Worm (Caenorhabditis elegans): ENCODE data around the gene F16H6.4.

ce11 chrV:18198421-18198820 lies at the start of gene F16H6.4:
- TF ChIP-seq skn-1 (tag; optimal IDR thresholded peaks at IDR 0.05) (no peak), nhr-129 (tag; optimal IDR thresholded peaks at IDR 0.05) (no peak), lin-13 (GFP tag; optimal IDR thresholded peaks at IDR 0.05) (no peak), unc-39 (tag; optimal IDR thresholded peaks at IDR 0.05) (no peak), nhr-237 (tag; optimal IDR thresholded peaks at IDR 0.05) (no peak), ztf-4 (tag; optimal IDR thresholded peaks at IDR 0.05) (no peak), mab-5 (tag; optimal IDR thresholded peaks at IDR 0.05) (no peak), zag-1 (tag; optimal IDR thresholded peaks at IDR 0.05) (no peak), snpc-4 (tag; optimal IDR thresholded peaks at IDR 0.05) (no peak), nhr-6 (tag; optimal IDR thresholded peaks at IDR 0.05) (no peak)
